Fruit fly (Drosophila melanogaster) whole organism, embryonic: ENCODE results near the gene CG43954.

Experiments used
- CG10543 ChIP-seq: fragments of 200-800 bp; sonication (Bioruptor generic); optimal IDR thresholded peaks from 3 replicates; lab custom pipeline; 2017; ENCODE audit warnings: missing biosample characterization, mild to moderate bottlenecking, missing genetic modification characterization, moderate library complexity
- CG11085 ChIP-seq: fragments of 200-800 bp; sonication (Bioruptor generic); IDR thresholded peaks from 2 replicates; pipeline ENCODE4 v1.3.6; 2022; ENCODE audit warnings: missing biosample characterization, missing genetic modification characterization
- CG11504 ChIP-seq: fragments of 200-800 bp; sonication (Bioruptor generic); optimal IDR thresholded peaks from 3 replicates; lab custom pipeline; 2019; ENCODE audit warnings: missing biosample characterization, mild to moderate bottlenecking, missing genetic modification characterization, moderate library complexity
- CG11695 ChIP-seq: fragments of 200-800 bp; sonication (Bioruptor generic); IDR thresholded peaks from 3 replicates; pipeline ENCODE4 v1.3.6; 2022; ENCODE audit warnings: missing biosample characterization, missing genetic modification characterization
- CG11696 ChIP-seq: fragments of 200-800 bp; sonication (Bioruptor generic); IDR thresholded peaks from 2 replicates; pipeline ENCODE4 v1.3.6; 2022; ENCODE audit warnings: missing biosample characterization, missing genetic modification characterization
- CG12155 ChIP-seq: fragments of 200-800 bp; sonication (Bioruptor generic); optimal IDR thresholded peaks from 3 replicates; lab custom pipeline; 2016; ENCODE audit warnings: missing biosample characterization, missing genetic modification characterization
- CG12659 ChIP-seq: fragments of 200-800 bp; sonication (Bioruptor generic); optimal IDR thresholded peaks from 3 replicates; lab custom pipeline; 2017; ENCODE audit warnings: mild to moderate bottlenecking, missing biosample characterization, missing genetic modification reagents, missing genetic modification characterization
- CG12744 ChIP-seq: fragments of 200-800 bp; sonication (Bioruptor generic); optimal IDR thresholded peaks from 2 replicates; lab custom pipeline; 2016; ENCODE audit warnings: missing biosample characterization, missing genetic modification characterization
- CG13424 ChIP-seq: fragments of 200-800 bp; sonication (Bioruptor generic); optimal IDR thresholded peaks from 2 replicates; lab custom pipeline; 2019; ENCODE audit warnings: missing biosample characterization, mild to moderate bottlenecking, missing genetic modification characterization, moderate library complexity
- CG14710 ChIP-seq: fragments of 200-800 bp; sonication (Bioruptor generic); optimal IDR thresholded peaks from 3 replicates; lab custom pipeline; 2019; ENCODE audit warnings: missing biosample characterization, mild to moderate bottlenecking, missing genetic modification characterization, moderate library complexity
- CG15269 ChIP-seq: fragments of 200-800 bp; sonication (Bioruptor generic); optimal IDR thresholded peaks from 2 replicates; lab custom pipeline; 2018; ENCODE audit warnings: missing biosample characterization, mild to moderate bottlenecking, missing genetic modification characterization, moderate library complexity
- CG18262 ChIP-seq: fragments of 200-800 bp; optimal IDR thresholded peaks from 3 replicates; lab custom pipeline; 2019; ENCODE audit warnings: missing biosample characterization, mild to moderate bottlenecking, missing genetic modification characterization, moderate library complexity
- CG2889 ChIP-seq: fragments of 200-800 bp; sonication (Bioruptor generic); IDR thresholded peaks from 3 replicates; pipeline ENCODE4 v1.3.6; 2022; ENCODE audit warnings: missing biosample characterization, missing genetic modification characterization
- CG31441 ChIP-seq: fragments of 200-800 bp; sonication (Bioruptor generic); IDR thresholded peaks from 2 replicates; pipeline ENCODE4 v1.3.6; 2022; ENCODE audit warnings: missing biosample characterization, missing genetic modification characterization
- CG6689 ChIP-seq: fragments of 200-800 bp; sonication (Bioruptor generic); IDR thresholded peaks from 2 replicates; pipeline ENCODE4 v1.3.6; 2022; ENCODE audit warnings: missing biosample characterization, missing genetic modification characterization
- CG6765 ChIP-seq: fragments of 200-800 bp; sonication (Bioruptor generic); optimal IDR thresholded peaks from 3 replicates; lab custom pipeline; 2017; ENCODE audit warnings: missing biosample characterization, mild to moderate bottlenecking, missing genetic modification characterization
- CG7556 ChIP-seq: fragments of 200-800 bp; sonication (Bioruptor generic); optimal IDR thresholded peaks from 2 replicates; lab custom pipeline; 2017; ENCODE audit warnings: missing biosample characterization, mild to moderate bottlenecking, missing genetic modification characterization
- CoRest ChIP-seq: fragments of 200-800 bp; sonication (Bioruptor generic); optimal IDR thresholded peaks from 3 replicates; lab custom pipeline; 2018; ENCODE audit warnings: missing biosample characterization, mild to moderate bottlenecking, missing genetic modification characterization, moderate library complexity
- D19A ChIP-seq: fragments of 200-800 bp; optimal IDR thresholded peaks from 3 replicates; lab custom pipeline; 2019; ENCODE audit warnings: missing biosample characterization, mild to moderate bottlenecking, missing genetic modification characterization, moderate library complexity
- Deaf1 ChIP-seq: fragments of 200-800 bp; optimal IDR thresholded peaks from 3 replicates; lab custom pipeline; 2019; ENCODE audit warnings: missing biosample characterization, mild to moderate bottlenecking, missing genetic modification characterization, moderate library complexity
- Ets65A ChIP-seq: fragments of 200-800 bp; sonication (Bioruptor generic); peaks from one replicate; lab custom pipeline; 2016; ENCODE audit warnings: missing biosample characterization, missing genetic modification characterization
- Fer1 ChIP-seq: fragments of 200-800 bp; sonication (Bioruptor generic); optimal IDR thresholded peaks from 2 replicates; lab custom pipeline; 2017; ENCODE audit warnings: missing biosample characterization, mild to moderate bottlenecking, missing genetic modification characterization
- HHEX ChIP-seq: fragments of 200-800 bp; sonication (Bioruptor generic); optimal IDR thresholded peaks from 3 replicates; lab custom pipeline; 2017; ENCODE audit warnings: missing biosample characterization, mild to moderate bottlenecking, missing genetic modification characterization, missing genetic modification reagents
- HLHmδ ChIP-seq: fragments of 200-800 bp; sonication (Bioruptor generic); optimal IDR thresholded peaks from 2 replicates; lab custom pipeline; 2018; ENCODE audit warnings: missing biosample characterization, mild to moderate bottlenecking, missing genetic modification characterization, moderate library complexity
- Med ChIP-seq: fragments of 200-800 bp; sonication (Bioruptor generic); peaks from one replicate; lab custom pipeline; 2016; ENCODE audit warnings: missing biosample characterization, missing genetic modification characterization, mild to moderate bottlenecking, inconsistent platforms, moderate library complexity
- Sry-β ChIP-seq: fragments of 200-800 bp; sonication (Bioruptor generic); optimal IDR thresholded peaks from 2 replicates; lab custom pipeline; 2018; ENCODE audit warnings: missing biosample characterization, mild to moderate bottlenecking, missing genetic modification characterization, moderate library complexity
- Xbp1 ChIP-seq: fragments of 200-800 bp; sonication (Bioruptor generic); optimal IDR thresholded peaks from 3 replicates; lab custom pipeline; 2016; ENCODE audit warnings: missing biosample characterization, mild to moderate bottlenecking, missing genetic modification characterization
- amos ChIP-seq: fragments of 200-800 bp; sonication (Bioruptor generic); IDR thresholded peaks from 2 replicates; pipeline ENCODE4 v1.3.6; 2022; ENCODE audit warnings: missing biosample characterization, missing genetic modification characterization; ENCODE audit not compliant: partially characterized antibody
- aop ChIP-seq: fragments of 200-800 bp; sonication (Bioruptor generic); IDR thresholded peaks from 2 replicates; pipeline ENCODE4 v1.3.6; 2022; ENCODE audit warnings: missing biosample characterization, missing genetic modification characterization
- bcd ChIP-seq: fragments of 200-800 bp; sonication (Bioruptor generic); optimal IDR thresholded peaks from 2 replicates; lab custom pipeline; 2017; ENCODE audit warnings: missing biosample characterization, mild to moderate bottlenecking, missing genetic modification characterization
- caup ChIP-seq: fragments of 200-800 bp; sonication (Bioruptor generic); optimal IDR thresholded peaks from 3 replicates; lab custom pipeline; 2017; ENCODE audit warnings: missing biosample characterization, mild to moderate bottlenecking, missing genetic modification characterization, moderate library complexity; ENCODE audit not compliant: severe bottlenecking
- danr ChIP-seq: fragments of 200-800 bp; sonication (Bioruptor generic); IDR thresholded peaks from 2 replicates; pipeline ENCODE4 v1.3.6; 2022; ENCODE audit warnings: missing biosample characterization, missing genetic modification characterization
- emc ChIP-seq: fragments of 200-800 bp; sonication (Bioruptor generic); optimal IDR thresholded peaks from 2 replicates; lab custom pipeline; 2016; ENCODE audit warnings: missing biosample characterization, missing genetic modification characterization
- fd96Cb ChIP-seq: fragments of 200-800 bp; sonication (Bioruptor generic); optimal IDR thresholded peaks from 2 replicates; lab custom pipeline; 2018; ENCODE audit warnings: missing biosample characterization, mild to moderate bottlenecking, missing genetic modification characterization, moderate library complexity
- gem ChIP-seq: fragments of 200-800 bp; sonication (Bioruptor generic); optimal IDR thresholded peaks from 2 replicates; lab custom pipeline; 2019; ENCODE audit warnings: missing biosample characterization, mild to moderate bottlenecking, missing genetic modification characterization, moderate library complexity
- grau ChIP-seq: fragments of 200-800 bp; optimal IDR thresholded peaks from 3 replicates; lab custom pipeline; 2019; ENCODE audit warnings: missing biosample characterization, mild to moderate bottlenecking, missing genetic modification characterization, moderate library complexity
- hkb ChIP-seq, 2 experiments: fragments of 200-800 bp in 1 of 2; fragments of >200 bp in 1 of 2; sonication (Bioruptor generic) in 1 of 2; IDR thresholded peaks in 1 of 2; optimal IDR thresholded peaks in 1 of 2; 2 replicates each; pipeline versions ENCODE4 v1.3.6 to Lab custom; 2017 to 2022; ENCODE audit warnings: missing biosample characterization in 1 of 2, missing genetic modification characterization in 1 of 2
- lmd ChIP-seq: fragments of 200-800 bp; sonication (Bioruptor generic); IDR thresholded peaks from 2 replicates; pipeline ENCODE4 v1.3.6; 2022; ENCODE audit warnings: missing biosample characterization, missing genetic modification characterization
- odd ChIP-seq: fragments of 200-800 bp; sonication (Bioruptor generic); optimal IDR thresholded peaks from 2 replicates; lab custom pipeline; 2017; ENCODE audit warnings: missing biosample characterization, mild to moderate bottlenecking, missing genetic modification characterization
- sens ChIP-seq: fragments of 200-800 bp; sonication (Bioruptor generic); peaks from one replicate; lab custom pipeline; 2016; ENCODE audit warnings: missing biosample characterization, missing genetic modification characterization
- slbo ChIP-seq: fragments of 200-800 bp; sonication (Bioruptor generic); IDR thresholded peaks from 2 replicates; pipeline ENCODE4 v1.3.6; 2022; ENCODE audit warnings: missing biosample characterization, missing genetic modification characterization
- sob ChIP-seq: fragments of 200-800 bp; sonication (Bioruptor generic); IDR thresholded peaks from 2 replicates; pipeline ENCODE4 v1.3.6; 2022; ENCODE audit warnings: missing biosample characterization, missing genetic modification characterization
- vvl ChIP-seq: fragments of 200-800 bp; sonication (Bioruptor generic); IDR thresholded peaks from 2 replicates; pipeline ENCODE4 v1.3.6; 2022; ENCODE audit warnings: missing biosample characterization, missing genetic modification characterization
- zfh1 ChIP-seq: fragments of 200-800 bp; sonication (Bioruptor generic); IDR thresholded peaks from 3 replicates; pipeline ENCODE4 v1.3.6; 2022; ENCODE audit warnings: missing biosample characterization, missing genetic modification characterization

CG43954 gene

dm6 chr3L:16659959-16660870 lies 51.3 kb downstream of the CG43954 start (continued):
- TF ChIP-seq Sry-β (GFP tag; lab: Kevin White, UChicago) (peak; percentile 71), CG12155 (GFP tag; lab: Kevin White, UChicago) (peak; percentile 93)

- TF ChIP-seq CG11696 (GFP tag; lab: Robert Waterston, UW), result peak; percentile 76
- TF ChIP-seq zfh1 (GFP tag; lab: Robert Waterston, UW), result no peak
- TF ChIP-seq Med (GFP tag; lab: Kevin White, UChicago), result peak; percentile 51
- TF ChIP-seq Ets65A (GFP tag; lab: Kevin White, UChicago), result no peak
- TF ChIP-seq amos (GFP tag; lab: Robert Waterston, UW), result no peak
Observed at dm6 chr3L:16659099-16659498, 52.4 kb downstream of the CG43954 start.

- TF ChIP-seq Deaf1 (tag; lab: Kevin White, UChicago), result peak; percentile 11
- no peak for TF ChIP-seq sob (GFP tag; lab: Robert Waterston, UW)
- 0 out of 2 replicates have a peak, but pooled peaks have one; percentile 29 for TF ChIP-seq CG31441 (GFP tag; lab: Robert Waterston, UW)
- TF ChIP-seq odd (GFP tag; lab: Kevin White, UChicago), result peak; percentile 18
- TF ChIP-seq slbo, result peak; percentile 39
- no peak for TF ChIP-seq vvl (GFP tag; lab: Robert Waterston, UW)
- no peak for TF ChIP-seq CG11695
- TF ChIP-seq Fer1, result peak; percentile 48
- peak; percentile 42; the same call in 1 of the 3 replicates for TF ChIP-seq CG2889 (GFP tag; lab: Robert Waterston, UW)
- TF ChIP-seq CG7556, result peak; percentile 46
- TF ChIP-seq CG14710, result peak; percentile 12
- peak; percentile 83 for TF ChIP-seq sens (GFP tag; lab: Kevin White, UChicago)
- TF ChIP-seq CoRest (tag; lab: Kevin White, UChicago), result peak; percentile 53
- no peak for TF ChIP-seq CG11085 (GFP tag; lab: Robert Waterston, UW)
- no peak for TF ChIP-seq HLHmδ (GFP tag; lab: Kevin White, UChicago)
- peak; percentile 41 for TF ChIP-seq CG18262 (tag; lab: Kevin White, UChicago)
- peak; percentile 69 for TF ChIP-seq CG11504
- peak; percentile 46 for TF ChIP-seq bcd (GFP tag; lab: Kevin White, UChicago)
- peak; percentile 7 for TF ChIP-seq CG12155 (GFP tag; lab: Kevin White, UChicago)
- TF ChIP-seq CG13424 (tag; lab: Kevin White, UChicago), result peak; percentile 23
- TF ChIP-seq hkb (optimal IDR thresholded peaks at IDR 0.05; lab: Kevin White, UChicago), result no peak
- TF ChIP-seq hkb (GFP tag; IDR thresholded peaks at IDR 0.05; lab: Robert Waterston, UW), result 0 out of 2 replicates have a peak, but pooled peaks have one; percentile 10
- TF ChIP-seq CG15269 (tag; lab: Kevin White, UChicago), result peak; percentile 21
- peak; percentile 30 for TF ChIP-seq CG10543 (GFP tag; lab: Kevin White, UChicago)
- 0 out of 2 replicates have a peak, but pooled peaks have one; percentile 5 for TF ChIP-seq danr (GFP tag; lab: Robert Waterston, UW)
- peak; percentile 15 for TF ChIP-seq CG12659 (GFP tag; lab: Kevin White, UChicago)
- TF ChIP-seq D19A, result peak; percentile 35
- TF ChIP-seq CG6689 (GFP tag; lab: Robert Waterston, UW), result peak; percentile 49; the same call in 1 of the 2 replicates
- TF ChIP-seq CG12744 (GFP tag; lab: Kevin White, UChicago), result no peak
- peak; percentile 50 for TF ChIP-seq grau (tag; lab: Kevin White, UChicago)
- TF ChIP-seq lmd (GFP tag; lab: Robert Waterston, UW), result peak; percentile 46; the same call in 1 of the 2 replicates
- TF ChIP-seq Xbp1, result peak; percentile 25
- TF ChIP-seq CG6765, result peak; percentile 17
- TF ChIP-seq fd96Cb (tag; lab: Kevin White, UChicago), result peak; percentile 32
- TF ChIP-seq aop, result no peak
- TF ChIP-seq HHEX (GFP tag; lab: Kevin White, UChicago), result peak; percentile 25
- no peak for TF ChIP-seq caup (GFP tag; lab: Kevin White, UChicago)
- peak; percentile 57 for TF ChIP-seq gem
- no peak for TF ChIP-seq emc (GFP tag; lab: Kevin White, UChicago)
Observed at dm6 chr3L:16657014-16657413, 54.5 kb downstream of the CG43954 start.
